Worm (Caenorhabditis elegans): ENCODE data around the gene sid-2.

DNA sequence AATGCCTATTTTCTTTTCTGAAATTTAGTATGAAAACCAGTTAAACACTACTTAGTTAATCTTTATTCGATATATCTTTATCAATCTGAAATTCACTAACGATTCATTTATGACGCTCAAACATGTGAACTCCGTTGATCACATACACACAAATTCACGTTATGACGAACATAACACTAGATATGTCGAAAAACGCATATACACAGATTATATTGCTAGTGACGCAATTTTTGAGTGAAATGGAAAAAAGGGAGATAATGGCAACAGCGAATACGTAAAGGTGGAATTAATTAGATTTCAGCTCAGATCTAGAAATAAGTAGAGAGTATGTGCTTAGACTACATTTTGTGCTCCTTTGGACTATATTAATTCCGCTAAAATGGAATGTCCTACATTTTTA lies 37.6 kb downstream of the sid-2 start:
- TF ChIP-seq ceh-36 (tag; optimal IDR thresholded peaks at IDR 0.05) (no peak), flt-1 (GFP tag; IDR thresholded peaks at IDR 0.05) (no peak), ama-1 (optimal IDR thresholded peaks at IDR 0.05) (no peak), hmbx-1 (tag; optimal IDR thresholded peaks at IDR 0.05) (no peak), scrt-1 (GFP tag; IDR thresholded peaks at IDR 0.05) (no peak), hmg-4 (GFP tag; optimal IDR thresholded peaks at IDR 0.05) (no peak), tbx-37 (GFP tag; conservative IDR thresholded peaks at IDR 0.05) (no peak), sea-1 (GFP tag; conservative IDR thresholded peaks at IDR 0.05) (no peak), B0310.2 (tag; optimal IDR thresholded peaks at IDR 0.05) (no peak), ceh-13 (GFP tag; optimal IDR thresholded peaks at IDR 0.05) (no peak), tbx-11 (GFP tag; IDR thresholded peaks at IDR 0.05) (no peak), F13C5.2 (tag; optimal IDR thresholded peaks at IDR 0.05) (no peak)

Data from whole organism, early embryonic.